Worm (Caenorhabditis elegans) whole organism, young adult: ENCODE results near the gene C02B8.7.

Experiments
- B0019.2 ChIP-seq: fragments of 200-800 bp; sonication (Bioruptor generic); conservative IDR thresholded peaks from 2 replicates; pipeline ENCODE4 v1.3.6; 2022; ENCODE audit warnings: missing genetic modification reagents, missing genetic modification characterization, missing compliant biosample characterization
- B0261.1 ChIP-seq: sonication (generic microtip); optimal IDR thresholded peaks from 2 replicates; lab custom pipeline; 2016; ENCODE audit warnings: mild to moderate bottlenecking, missing genetic modification characterization, moderate library complexity, missing compliant biosample characterization
- F33H1.4 ChIP-seq: fragments of 200-800 bp; sonication (Bioruptor generic); IDR thresholded peaks from 2 replicates; pipeline ENCODE4 v1.3.6; 2022; ENCODE audit warnings: missing genetic modification reagents, missing genetic modification characterization, missing compliant biosample characterization
- F37B4.10 ChIP-seq: fragments of 200-800 bp; sonication (Bioruptor generic); IDR thresholded peaks from 2 replicates; pipeline ENCODE4 v1.3.6; 2022; ENCODE audit warnings: missing genetic modification characterization, missing compliant biosample characterization
- K12H6.12 ChIP-seq: fragments of 200-800 bp; sonication (Bioruptor generic); optimal IDR thresholded peaks from 2 replicates; lab custom pipeline; 2018; ENCODE audit warnings: mild to moderate bottlenecking, missing genetic modification characterization, missing compliant biosample characterization
- Y95B8A.8 ChIP-seq: fragments of 200-800 bp; sonication (Bioruptor generic); IDR thresholded peaks from 2 replicates; pipeline ENCODE4 v1.3.6; 2022; ENCODE audit warnings: missing genetic modification reagents, missing genetic modification characterization, missing compliant biosample characterization
- ZK185.1 ChIP-seq: sonication (generic microtip); optimal IDR thresholded peaks from 2 replicates; lab custom pipeline; 2016; ENCODE audit warnings: mild to moderate bottlenecking, missing genetic modification characterization, missing compliant biosample characterization; ENCODE audit not compliant: poor library complexity, severe bottlenecking
- akir-1 ChIP-seq: fragments of 200-800 bp; sonication (Bioruptor generic); optimal IDR thresholded peaks from 2 replicates; lab custom pipeline; 2018; ENCODE audit warnings: mild to moderate bottlenecking, missing genetic modification characterization, moderate library complexity, missing compliant biosample characterization
- atf-7 ChIP-seq: sonication (generic microtip); optimal IDR thresholded peaks from 2 replicates; lab custom pipeline; 2017; ENCODE audit warnings: mild to moderate bottlenecking, missing genetic modification characterization, missing compliant biosample characterization
- attf-3 ChIP-seq: fragments of 200-800 bp; sonication (Bioruptor generic); conservative IDR thresholded peaks from 2 replicates; pipeline ENCODE4 v1.3.6; 2022; ENCODE audit warnings: missing genetic modification reagents, missing genetic modification characterization, missing compliant biosample characterization
- cebp-1 ChIP-seq, 2 experiments: fragments of 200-800 bp in 1 of 2; sonication (Bioruptor generic) in 1 of 2; sonication (generic microtip) in 1 of 2; IDR thresholded peaks in 1 of 2; optimal IDR thresholded peaks in 1 of 2; 2 replicates each; pipeline versions ENCODE4 v1.3.6 to Lab custom; 2017 to 2022; ENCODE audit warnings: missing compliant biosample characterization in 2 of 2, missing genetic modification characterization in 2 of 2, mild to moderate bottlenecking in 1 of 2, missing genetic modification reagents in 1 of 2, moderate library complexity in 1 of 2
- cebp-2 ChIP-seq: fragments of 200-800 bp; sonication (Bioruptor generic); IDR thresholded peaks from 2 replicates; pipeline ENCODE4 v1.3.6; 2022; ENCODE audit warnings: missing genetic modification characterization, missing compliant biosample characterization
- ceh-27 ChIP-seq: fragments of 200-800 bp; sonication (Bioruptor generic); optimal IDR thresholded peaks from 2 replicates; lab custom pipeline; 2018; ENCODE audit warnings: mild to moderate bottlenecking, missing genetic modification characterization, moderate library complexity, missing compliant biosample characterization
- ceh-40 ChIP-seq: fragments of 200-800 bp; sonication (Bioruptor generic); IDR thresholded peaks from 2 replicates; pipeline ENCODE4 v1.3.6; 2022; ENCODE audit warnings: missing genetic modification characterization, missing compliant biosample characterization
- ceh-91 ChIP-seq: fragments of 200-800 bp; sonication (Bioruptor generic); IDR thresholded peaks from 2 replicates; pipeline ENCODE4 v1.3.6; 2022; ENCODE audit warnings: missing genetic modification reagents, missing genetic modification characterization, missing compliant biosample characterization
- die-1 ChIP-seq: sonication (generic microtip); optimal IDR thresholded peaks from 2 replicates; lab custom pipeline; 2016; ENCODE audit warnings: missing genotype, mild to moderate bottlenecking, missing genetic modification characterization, missing compliant biosample characterization
- dox-1 ChIP-seq: fragments of 200-800 bp; sonication (Bioruptor generic); IDR thresholded peaks from 2 replicates; pipeline ENCODE4 v1.3.6; 2022; ENCODE audit warnings: missing genetic modification reagents, missing genetic modification characterization, missing compliant biosample characterization
- ekl-4 ChIP-seq: fragments of 200-800 bp; sonication (Bioruptor generic); IDR thresholded peaks from 2 replicates; pipeline ENCODE4 v1.3.6; 2022; ENCODE audit warnings: missing genetic modification reagents, missing genetic modification characterization, missing compliant biosample characterization
- him-1 ChIP-seq: sonication (generic microtip); optimal IDR thresholded peaks from 2 replicates; lab custom pipeline; 2016; ENCODE audit warnings: missing genotype, missing genetic modification reagents, missing genetic modification characterization, missing compliant biosample characterization
- hmg-1.2 ChIP-seq: fragments of 200-800 bp; sonication (Bioruptor generic); IDR thresholded peaks from 2 replicates; pipeline ENCODE4 v1.3.6; 2022; ENCODE audit warnings: missing genetic modification reagents, missing genetic modification characterization, missing compliant biosample characterization
- hmg-20 ChIP-seq: fragments of 200-800 bp; sonication (Bioruptor generic); IDR thresholded peaks from 2 replicates; pipeline ENCODE4 v1.3.6; 2022; ENCODE audit warnings: missing genetic modification reagents, missing genetic modification characterization, missing compliant biosample characterization
- let-526 ChIP-seq: fragments of 200-800 bp; sonication (Bioruptor generic); IDR thresholded peaks from 2 replicates; pipeline ENCODE4 v1.3.6; 2022; ENCODE audit warnings: missing genetic modification reagents, missing genetic modification characterization, missing compliant biosample characterization
- lin-26 ChIP-seq: fragments of 200-800 bp; sonication (Bioruptor generic); IDR thresholded peaks from 2 replicates; pipeline ENCODE4 v1.3.6; 2022; ENCODE audit warnings: missing genetic modification reagents, missing genetic modification characterization, missing compliant biosample characterization
- lin-35 ChIP-seq, 3 experiments: fragments of 150-350 bp in 2 of 3; sonication (generic microtip) in 1 of 3; optimal IDR thresholded peaks; 2 replicates each; lab custom pipeline; 2014 to 2018; ENCODE audit warnings: missing biosample characterization in 3 of 3, missing genetic modification characterization in 3 of 3, missing genetic modification reagents in 3 of 3
- lin-54 ChIP-seq: fragments of 200-800 bp; sonication (Bioruptor generic); optimal IDR thresholded peaks from 2 replicates; lab custom pipeline; 2018; ENCODE audit warnings: mild to moderate bottlenecking, missing genetic modification characterization, missing compliant biosample characterization
- madf-3 ChIP-seq: fragments of 200-800 bp; sonication (Bioruptor generic); IDR thresholded peaks from 2 replicates; pipeline ENCODE4 v1.3.6; 2022; ENCODE audit warnings: missing genetic modification reagents, missing genetic modification characterization, missing compliant biosample characterization
- mcd-1 ChIP-seq: fragments of 200-800 bp; sonication (Bioruptor generic); IDR thresholded peaks from 2 replicates; pipeline ENCODE4 v1.3.6; 2022; ENCODE audit warnings: missing genetic modification reagents, missing genetic modification characterization, missing compliant biosample characterization
- mel-28 ChIP-seq: sonication (generic microtip); optimal IDR thresholded peaks from 2 replicates; lab custom pipeline; 2016; ENCODE audit warnings: borderline replicate concordance, mild to moderate bottlenecking, missing genetic modification characterization, missing compliant biosample characterization
- nfyb-1 ChIP-seq: fragments of 200-800 bp; sonication (Bioruptor generic); IDR thresholded peaks from 2 replicates; pipeline ENCODE4 v1.3.6; 2022; ENCODE audit warnings: missing genetic modification reagents, missing genetic modification characterization, missing compliant biosample characterization
- nhr-120 ChIP-seq: fragments of 200-800 bp; sonication (Bioruptor generic); IDR thresholded peaks from 2 replicates; pipeline ENCODE4 v1.3.6; 2022; ENCODE audit warnings: missing genetic modification characterization, missing compliant biosample characterization
- pbrm-1 ChIP-seq: fragments of 200-800 bp; sonication (Bioruptor generic); IDR thresholded peaks from 2 replicates; pipeline ENCODE4 v1.3.6; 2022; ENCODE audit warnings: missing genetic modification reagents, missing genetic modification characterization, missing compliant biosample characterization
- rcor-1 ChIP-seq: fragments of 200-800 bp; sonication (Bioruptor generic); IDR thresholded peaks from 2 replicates; pipeline ENCODE4 v1.3.6; 2022; ENCODE audit warnings: missing genetic modification reagents, missing genetic modification characterization, missing compliant biosample characterization
- repo-1 ChIP-seq: sonication (generic microtip); optimal IDR thresholded peaks from 2 replicates; lab custom pipeline; 2017; ENCODE audit warnings: mild to moderate bottlenecking, missing genetic modification characterization, missing compliant biosample characterization
- rpc-1 ChIP-seq, 2 experiments: fragments of 150-350 bp in 1 of 2; sonication (generic microtip) in 1 of 2; optimal IDR thresholded peaks; 2 replicates each; lab custom pipeline; 2014 to 2018; ENCODE audit warnings: missing biosample characterization in 1 of 2, missing genetic modification characterization in 1 of 2, missing genetic modification reagents in 1 of 2, missing genotype in 1 of 2
- sdz-38 ChIP-seq: sonication (generic microtip); optimal IDR thresholded peaks from 2 replicates; lab custom pipeline; 2016; ENCODE audit warnings: missing genotype, missing genetic modification characterization, missing compliant biosample characterization
- snpc-1.1 ChIP-seq: sonication (generic microtip); optimal IDR thresholded peaks from 2 replicates; lab custom pipeline; 2017; ENCODE audit warnings: missing genetic modification characterization, mild to moderate bottlenecking, missing compliant biosample characterization, antibody characterized with exemption, moderate library complexity, missing genotype, missing genetic modification reagents; ENCODE audit not compliant: insufficient read depth
- snpc-3.4 ChIP-seq: sonication (generic microtip); optimal IDR thresholded peaks from 2 replicates; lab custom pipeline; 2017; ENCODE audit warnings: missing genetic modification characterization, mild to moderate bottlenecking, missing compliant biosample characterization, antibody characterized with exemption, moderate library complexity, missing genotype, missing genetic modification reagents
- snpc-4 ChIP-seq, 5 experiments: fragments of 150-350 bp in 1 of 5; sonication (generic microtip) in 4 of 5; optimal IDR thresholded peaks; 2 replicates each; lab custom pipeline; 2014 to 2018; ENCODE audit warnings: missing genetic modification characterization in 5 of 5, missing biosample characterization in 3 of 5, antibody characterized with exemption in 2 of 5, mild to moderate bottlenecking in 2 of 5, missing compliant biosample characterization in 2 of 5, missing genotype in 2 of 5, moderate library complexity in 2 of 5, missing genetic modification reagents in 1 of 5
- tbp1 ChIP-seq: fragments of 200-800 bp; sonication (Bioruptor generic); optimal IDR thresholded peaks from 2 replicates; lab custom pipeline; 2018; ENCODE audit warnings: mild to moderate bottlenecking, missing genetic modification characterization, missing compliant biosample characterization
- zfh-2 ChIP-seq: fragments of 200-800 bp; sonication (Bioruptor generic); conservative IDR thresholded peaks from 2 replicates; pipeline ENCODE4 v1.3.6; 2022; ENCODE audit warnings: missing genetic modification reagents, missing genetic modification characterization, missing compliant biosample characterization
- ztf-25 ChIP-seq: fragments of 200-800 bp; sonication (Bioruptor generic); IDR thresholded peaks from 2 replicates; pipeline ENCODE4 v1.3.6; 2022; ENCODE audit warnings: missing genetic modification reagents, missing genetic modification characterization, missing compliant biosample characterization
- ztf-28 ChIP-seq: fragments of 200-800 bp; sonication (Bioruptor generic); IDR thresholded peaks from 2 replicates; pipeline ENCODE4 v1.3.6; 2022; ENCODE audit warnings: missing genetic modification reagents, missing genetic modification characterization, missing compliant biosample characterization
- ztf-6 ChIP-seq: fragments of 200-800 bp; sonication (Bioruptor generic); IDR thresholded peaks from 2 replicates; pipeline ENCODE4 v1.3.6; 2022; ENCODE audit warnings: missing genetic modification reagents, missing genetic modification characterization, missing compliant biosample characterization

The C02B8.7 gene

DNA sequence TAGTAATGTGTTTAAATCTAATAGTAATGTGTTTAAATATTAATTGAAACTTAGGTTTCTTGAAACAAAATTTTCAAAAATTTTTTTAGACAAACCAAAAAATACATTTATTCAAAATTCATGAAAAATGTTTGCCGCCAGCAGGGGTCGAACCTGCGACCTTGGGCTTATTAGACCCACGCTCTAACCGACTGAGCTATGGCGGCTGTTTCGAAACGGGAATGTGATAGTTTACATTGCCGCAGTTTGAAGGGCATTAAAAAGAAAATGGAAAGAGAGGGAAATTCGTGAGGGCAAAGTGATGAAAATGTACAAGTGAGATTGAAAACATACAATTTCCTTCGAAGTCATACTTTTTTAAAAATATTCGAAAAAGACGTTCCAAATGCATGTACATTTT is 18.8 kb upstream of the C02B8.7 start (continued):
- TF ChIP-seq rpc-1 (optimal IDR thresholded peaks at IDR 0.05; lab: Kevin White, UChicago): peak; percentile 62
- TF ChIP-seq rpc-1 (tag; optimal IDR thresholded peaks at IDR 0.05; lab: Kevin White, UChicago): peak; percentile 83
- peak; percentile 71 for TF ChIP-seq hmg-1.2 (GFP tag; lab: Robert Waterston, UW)
- peak; percentile 38 for TF ChIP-seq snpc-1.1 (tag; lab: Kevin White, UChicago)
- no peak for TF ChIP-seq ceh-91 (GFP tag; lab: Robert Waterston, UW)
- peak; percentile 70 for TF ChIP-seq ZK185.1 (tag; lab: Kevin White, UChicago)
- TF ChIP-seq ztf-25: 0 out of 2 replicates have a peak, but pooled peaks have one; percentile 30
- TF ChIP-seq mel-28 (tag; lab: Kevin White, UChicago): no peak
- TF ChIP-seq atf-7 (tag; lab: Kevin White, UChicago): no peak
- peak; percentile 23 for TF ChIP-seq lin-54 (GFP tag; lab: Kevin White, UChicago)
- peak; percentile 69 for TF ChIP-seq die-1 (tag; lab: Kevin White, UChicago)
- peak; percentile 85 for TF ChIP-seq pbrm-1 (GFP tag; lab: Robert Waterston, UW)
- TF ChIP-seq F37B4.10 (GFP tag; lab: Robert Waterston, UW): 0 out of 2 replicates have a peak, but pooled peaks have one; percentile 36
- TF ChIP-seq rcor-1: peak; percentile 61
- TF ChIP-seq nhr-120: no peak
- peak; percentile 67 for TF ChIP-seq snpc-4 (GFP tag; optimal IDR thresholded peaks at IDR 0.05; lab: Kevin White, UChicago)
- TF ChIP-seq snpc-4 (tag; optimal IDR thresholded peaks at IDR 0.05; lab: Kevin White, UChicago): peak in 2 of 4 experiments; percentile 35 to 44
- TF ChIP-seq attf-3 (GFP tag; lab: Robert Waterston, UW): 0 out of 2 replicates have a peak, but pooled peaks have one; percentile 18
- peak; percentile 86 for TF ChIP-seq B0261.1 (tag; lab: Kevin White, UChicago)
- TF ChIP-seq him-1 (tag; lab: Kevin White, UChicago): peak; percentile 68
- TF ChIP-seq repo-1 (tag; lab: Kevin White, UChicago): no peak
- TF ChIP-seq B0019.2 (GFP tag; lab: Robert Waterston, UW): no peak
- no peak for TF ChIP-seq Y95B8A.8
- peak; percentile 78 for TF ChIP-seq lin-26 (GFP tag; lab: Robert Waterston, UW)
- TF ChIP-seq mcd-1 (GFP tag; lab: Robert Waterston, UW): peak; percentile 23; the same call in 1 of the 2 replicates
- no peak for TF ChIP-seq sdz-38 (tag; lab: Kevin White, UChicago)
- TF ChIP-seq dox-1 (GFP tag; lab: Robert Waterston, UW): no peak
- 0 out of 2 replicates have a peak, but pooled peaks have one; percentile 51 for TF ChIP-seq hmg-20 (GFP tag; lab: Robert Waterston, UW)
- TF ChIP-seq cebp-2: no peak
- TF ChIP-seq tbp1: peak; percentile 92
- no peak; the same call in 1 of the 2 replicates for TF ChIP-seq ekl-4
- no peak for TF ChIP-seq ztf-6 (GFP tag; lab: Robert Waterston, UW)
- TF ChIP-seq, all 124 proteins: peak for 25

DNA sequence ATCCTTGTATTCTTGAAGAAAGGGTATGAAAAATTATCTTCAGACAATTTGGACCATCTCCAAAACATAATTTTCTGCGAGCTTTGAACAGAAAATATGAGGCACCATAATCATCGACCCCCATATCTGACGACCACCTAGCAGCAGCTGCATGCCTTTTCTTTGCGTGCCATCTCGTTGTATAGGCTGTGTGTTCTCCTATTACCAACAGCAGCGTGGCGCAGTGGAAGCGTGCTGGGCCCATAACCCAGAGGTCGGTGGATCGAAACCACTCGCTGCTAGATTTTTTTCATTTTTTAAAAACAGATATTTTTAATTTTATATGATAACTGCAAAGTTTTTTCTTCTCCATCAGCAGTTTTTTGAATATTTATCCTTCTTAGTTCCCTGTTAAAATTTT is 18.3 kb upstream of the C02B8.7 start:
- peak; percentile 36; the same call in 1 of the 2 replicates for TF ChIP-seq zfh-2 (GFP tag; lab: Robert Waterston, UW)
- no peak for TF ChIP-seq cebp-1 (GFP tag; IDR thresholded peaks at IDR 0.05; lab: Robert Waterston, UW)
- no peak for TF ChIP-seq cebp-1 (tag; optimal IDR thresholded peaks at IDR 0.05; lab: Kevin White, UChicago)
- peak; percentile 88 for TF ChIP-seq tbp1
- no peak for TF ChIP-seq snpc-1.1 (tag; lab: Kevin White, UChicago)
- peak; percentile 6 for TF ChIP-seq repo-1 (tag; lab: Kevin White, UChicago)
- peak; percentile 32 for TF ChIP-seq K12H6.12 (tag; lab: Kevin White, UChicago)
- peak; percentile 65 for TF ChIP-seq nfyb-1 (GFP tag; lab: Robert Waterston, UW)
- peak; percentile 81 for TF ChIP-seq lin-26 (GFP tag; lab: Robert Waterston, UW)
- peak; percentile 21 for TF ChIP-seq rpc-1 (optimal IDR thresholded peaks at IDR 0.05; lab: Kevin White, UChicago)
- TF ChIP-seq rpc-1 (tag; optimal IDR thresholded peaks at IDR 0.05; lab: Kevin White, UChicago): peak; percentile 31
- TF ChIP-seq F33H1.4 (GFP tag; lab: Robert Waterston, UW): no peak
- TF ChIP-seq akir-1 (GFP tag; lab: Kevin White, UChicago): no peak
- peak; percentile 66; the same call in 1 of the 2 replicates for TF ChIP-seq ceh-40 (GFP tag; lab: Robert Waterston, UW)
- peak; percentile 69 for TF ChIP-seq hmg-1.2 (GFP tag; lab: Robert Waterston, UW)
- TF ChIP-seq ceh-27 (GFP tag; lab: Kevin White, UChicago): peak; percentile 11
- 0 out of 2 replicates have a peak, but pooled peaks have one; percentile 44 for TF ChIP-seq hmg-20 (GFP tag; lab: Robert Waterston, UW)
- peak; percentile 67; the same call in 1 of the 2 replicates for TF ChIP-seq ekl-4
- TF ChIP-seq die-1 (tag; lab: Kevin White, UChicago): no peak
- TF ChIP-seq snpc-3.4 (tag; lab: Kevin White, UChicago): peak; percentile 31
- TF ChIP-seq lin-35 (GFP tag; optimal IDR thresholded peaks at IDR 0.05; lab: Kevin White, UChicago): peak in 1 of 3 experiments; percentile 35
- TF ChIP-seq let-526 (GFP tag; lab: Robert Waterston, UW): peak; percentile 60; the same call in 1 of the 2 replicates
- 0 out of 2 replicates have a peak, but pooled peaks have one; percentile 66 for TF ChIP-seq ztf-28 (GFP tag; lab: Robert Waterston, UW)
- 0 out of 2 replicates have a peak, but pooled peaks have one; percentile 39 for TF ChIP-seq madf-3 (GFP tag; lab: Robert Waterston, UW)
